Worm (Caenorhabditis elegans) whole organism, late embryonic: ENCODE data around the gene idi-1.

Source experiments
- C08G9.2 ChIP-seq: sonication (generic microtip); optimal IDR thresholded peaks from 2 replicates; lab custom pipeline; 2016; ENCODE audit warnings: mild to moderate bottlenecking, missing genetic modification characterization, moderate library complexity, missing compliant biosample characterization
- C38D4.7 ChIP-seq: fragments of 200-800 bp; sonication (Bioruptor generic); optimal IDR thresholded peaks from 2 replicates; lab custom pipeline; 2018; ENCODE audit warnings: mild to moderate bottlenecking, missing genetic modification characterization, moderate library complexity, missing compliant biosample characterization
- F13H6.1 ChIP-seq: sonication (generic microtip); optimal IDR thresholded peaks from 2 replicates; lab custom pipeline; 2016; ENCODE audit warnings: missing genetic modification characterization, missing compliant biosample characterization
- K02D7.2 ChIP-seq: sonication (generic microtip); optimal IDR thresholded peaks from 2 replicates; lab custom pipeline; 2017; ENCODE audit warnings: mild to moderate bottlenecking, missing genetic modification characterization, missing compliant biosample characterization
- K09A11.1 ChIP-seq: sonication (generic microtip); optimal IDR thresholded peaks from 2 replicates; lab custom pipeline; 2017; ENCODE audit warnings: antibody characterized with exemption, mild to moderate bottlenecking, missing genetic modification characterization, missing compliant biosample characterization; ENCODE audit not compliant: insufficient read depth
- T23F11.4 ChIP-seq: fragments of 200-800 bp; sonication (Bioruptor generic); optimal IDR thresholded peaks from 2 replicates; lab custom pipeline; 2018; ENCODE audit warnings: mild to moderate bottlenecking, missing genetic modification characterization, missing compliant biosample characterization
- Y22D7AL.16 ChIP-seq: sonication (generic microtip); optimal IDR thresholded peaks from 2 replicates; lab custom pipeline; 2016; ENCODE audit warnings: missing genetic modification characterization, missing compliant biosample characterization
- ahr-1 ChIP-seq: sonication (generic microtip); optimal IDR thresholded peaks from 2 replicates; lab custom pipeline; 2016; ENCODE audit warnings: missing genetic modification characterization, missing compliant biosample characterization
- ama-1 ChIP-seq: fragments of 150-350 bp; optimal IDR thresholded peaks from 2 replicates; lab custom pipeline; 2014
- ceh-14 ChIP-seq: sonication (generic microtip); optimal IDR thresholded peaks from 2 replicates; lab custom pipeline; 2016; ENCODE audit warnings: missing genotype, missing genetic modification characterization, missing compliant biosample characterization
- ceh-19 ChIP-seq: fragments of 200-800 bp; sonication (Bioruptor generic); optimal IDR thresholded peaks from 2 replicates; lab custom pipeline; 2018; ENCODE audit warnings: mild to moderate bottlenecking, missing genetic modification characterization, missing compliant biosample characterization
- ceh-2 ChIP-seq: sonication (generic microtip); optimal IDR thresholded peaks from 2 replicates; lab custom pipeline; 2016; ENCODE audit warnings: missing genotype, missing genetic modification characterization, missing compliant biosample characterization
- ceh-22 ChIP-seq: sonication (generic microtip); optimal IDR thresholded peaks from 2 replicates; lab custom pipeline; 2017; ENCODE audit warnings: missing biosample characterization, missing genetic modification characterization
- ceh-24 ChIP-seq: sonication (generic microtip); optimal IDR thresholded peaks from 2 replicates; lab custom pipeline; 2016; ENCODE audit warnings: mild to moderate bottlenecking, missing genetic modification characterization, missing compliant biosample characterization
- ceh-30 ChIP-seq: fragments of 150-350 bp; optimal IDR thresholded peaks from 2 replicates; lab custom pipeline; 2014; ENCODE audit warnings: missing biosample characterization, missing genetic modification characterization
- ceh-31 ChIP-seq: sonication (generic microtip); optimal IDR thresholded peaks from 2 replicates; lab custom pipeline; 2016; ENCODE audit warnings: missing genetic modification characterization, missing compliant biosample characterization
- ceh-34 ChIP-seq: sonication (generic microtip); optimal IDR thresholded peaks from 2 replicates; lab custom pipeline; 2016; ENCODE audit warnings: mild to moderate bottlenecking, missing genetic modification characterization, missing compliant biosample characterization
- ceh-45 ChIP-seq: fragments of 200-800 bp; sonication (Bioruptor generic); IDR thresholded peaks from 2 replicates; pipeline ENCODE4 v1.3.6; 2022; ENCODE audit warnings: missing genetic modification reagents, missing genetic modification characterization, missing compliant biosample characterization
- ceh-48 ChIP-seq: sonication (generic microtip); optimal IDR thresholded peaks from 2 replicates; lab custom pipeline; 2016; ENCODE audit warnings: missing genetic modification characterization, inconsistent platforms, missing compliant biosample characterization
- ceh-9 ChIP-seq: sonication (generic microtip); optimal IDR thresholded peaks from 2 replicates; lab custom pipeline; 2016; ENCODE audit warnings: mild to moderate bottlenecking, missing genetic modification characterization, inconsistent platforms, missing compliant biosample characterization
- che-1 ChIP-seq: sonication (generic microtip); optimal IDR thresholded peaks from 2 replicates; lab custom pipeline; 2016; ENCODE audit warnings: mild to moderate bottlenecking, missing genetic modification characterization, missing compliant biosample characterization
- dve-1 ChIP-seq: sonication (generic microtip); optimal IDR thresholded peaks from 2 replicates; lab custom pipeline; 2017; ENCODE audit warnings: antibody characterized with exemption, mild to moderate bottlenecking, missing genetic modification characterization, missing compliant biosample characterization
- elt-2 ChIP-seq: sonication (generic microtip); optimal IDR thresholded peaks from 2 replicates; lab custom pipeline; 2016; ENCODE audit warnings: missing genetic modification reagents, missing genetic modification characterization, missing compliant biosample characterization
- elt-4 ChIP-seq: sonication (generic microtip); optimal IDR thresholded peaks from 2 replicates; lab custom pipeline; 2016; ENCODE audit warnings: missing genetic modification characterization, missing compliant biosample characterization
- ets-4 ChIP-seq: sonication (generic microtip); optimal IDR thresholded peaks from 2 replicates; lab custom pipeline; 2016; ENCODE audit warnings: missing genetic modification characterization, missing compliant biosample characterization
- eyg-1 ChIP-seq: sonication (generic microtip); optimal IDR thresholded peaks from 2 replicates; lab custom pipeline; 2016; ENCODE audit warnings: missing genotype, missing genetic modification characterization, missing compliant biosample characterization
- fax-1 ChIP-seq: sonication (generic microtip); optimal IDR thresholded peaks from 2 replicates; lab custom pipeline; 2016; ENCODE audit warnings: missing genotype, missing genetic modification characterization, missing compliant biosample characterization
- hlh-15 ChIP-seq: sonication (generic microtip); optimal IDR thresholded peaks from 2 replicates; lab custom pipeline; 2016; ENCODE audit warnings: missing genetic modification characterization, missing compliant biosample characterization
- hlh-6 ChIP-seq: sonication (generic microtip); optimal IDR thresholded peaks from 2 replicates; lab custom pipeline; 2016; ENCODE audit warnings: missing genotype, missing genetic modification characterization, missing compliant biosample characterization
- hlh-8 ChIP-seq: sonication (generic microtip); optimal IDR thresholded peaks from 2 replicates; lab custom pipeline; 2016; ENCODE audit warnings: missing genotype, missing genetic modification characterization, missing compliant biosample characterization
- lim-6 ChIP-seq: sonication (generic microtip); optimal IDR thresholded peaks from 2 replicates; lab custom pipeline; 2016; ENCODE audit warnings: missing genetic modification characterization, missing compliant biosample characterization
- lin-11 ChIP-seq: fragments of 200-800 bp; sonication (Bioruptor generic); optimal IDR thresholded peaks from 2 replicates; lab custom pipeline; 2018; ENCODE audit warnings: mild to moderate bottlenecking, missing genetic modification characterization, missing compliant biosample characterization
- madf-2 ChIP-seq: sonication (generic microtip); optimal IDR thresholded peaks from 2 replicates; lab custom pipeline; 2017; ENCODE audit warnings: missing genetic modification characterization, missing compliant biosample characterization
- mec-3 ChIP-seq: sonication (generic microtip); optimal IDR thresholded peaks from 2 replicates; lab custom pipeline; 2016; ENCODE audit warnings: borderline replicate concordance, missing genetic modification characterization, missing compliant biosample characterization
- nfya-1 ChIP-seq: sonication (generic microtip); optimal IDR thresholded peaks from 2 replicates; lab custom pipeline; 2017; ENCODE audit warnings: missing genetic modification characterization, mild to moderate bottlenecking, missing compliant biosample characterization, antibody characterized with exemption, moderate library complexity
- npax-4 ChIP-seq: sonication (generic microtip); optimal IDR thresholded peaks from 2 replicates; lab custom pipeline; 2016; ENCODE audit warnings: missing genetic modification characterization, missing compliant biosample characterization
- odd-2 ChIP-seq: sonication (generic microtip); optimal IDR thresholded peaks from 2 replicates; lab custom pipeline; 2017; ENCODE audit warnings: antibody characterized with exemption, mild to moderate bottlenecking, missing genetic modification characterization, missing compliant biosample characterization
- pag-3 ChIP-seq: sonication (generic microtip); optimal IDR thresholded peaks from 2 replicates; lab custom pipeline; 2016; ENCODE audit warnings: missing compliant biosample characterization, missing genetic modification characterization, borderline replicate concordance
- pat-9 ChIP-seq: fragments of 200-800 bp; sonication (Bioruptor generic); optimal IDR thresholded peaks from 2 replicates; lab custom pipeline; 2018; ENCODE audit warnings: mild to moderate bottlenecking, missing genetic modification characterization, moderate library complexity, missing compliant biosample characterization
- pax-1 ChIP-seq: fragments of 150-350 bp; optimal IDR thresholded peaks from 2 replicates; lab custom pipeline; 2014; ENCODE audit warnings: missing biosample characterization, missing genetic modification characterization
- pha-4 ChIP-seq: fragments of 150-350 bp; optimal IDR thresholded peaks from 2 replicates; lab custom pipeline; 2018; ENCODE audit warnings: missing biosample characterization, missing genetic modification reagents, missing genetic modification characterization
- ref-2 ChIP-seq: sonication (generic microtip); optimal IDR thresholded peaks from 2 replicates; lab custom pipeline; 2016; ENCODE audit warnings: missing genetic modification characterization, missing compliant biosample characterization
- rnt-1 ChIP-seq: sonication (generic microtip); optimal IDR thresholded peaks from 2 replicates; lab custom pipeline; 2016; ENCODE audit warnings: missing genetic modification characterization, missing compliant biosample characterization
- sox-2 ChIP-seq: fragments of 200-800 bp; sonication (Bioruptor generic); IDR thresholded peaks from 2 replicates; pipeline ENCODE4 v1.3.6; 2022; ENCODE audit warnings: missing genetic modification reagents, missing genetic modification characterization, missing compliant biosample characterization
- sox-4 ChIP-seq: sonication (generic microtip); optimal IDR thresholded peaks from 2 replicates; lab custom pipeline; 2017; ENCODE audit warnings: mild to moderate bottlenecking, missing genetic modification characterization, inconsistent platforms, missing compliant biosample characterization
- tbx-2 ChIP-seq: sonication (generic microtip); optimal IDR thresholded peaks from 2 replicates; lab custom pipeline; 2016; ENCODE audit warnings: missing genetic modification characterization, missing compliant biosample characterization
- tbx-7 ChIP-seq: sonication (generic microtip); optimal IDR thresholded peaks from 2 replicates; lab custom pipeline; 2016; ENCODE audit warnings: missing genotype, missing genetic modification characterization, missing compliant biosample characterization
- ttx-3 ChIP-seq: sonication (generic microtip); optimal IDR thresholded peaks from 2 replicates; lab custom pipeline; 2016; ENCODE audit warnings: missing genetic modification reagents, missing genetic modification characterization, missing compliant biosample characterization
- unc-3 ChIP-seq, 2 experiments: fragments of 200-800 bp in 1 of 2; sonication (Bioruptor generic) in 1 of 2; sonication (generic microtip) in 1 of 2; conservative IDR thresholded peaks in 1 of 2; optimal IDR thresholded peaks in 1 of 2; 2 replicates each; pipeline versions ENCODE4 v1.3.6 to Lab custom; 2016 to 2022; ENCODE audit warnings: missing compliant biosample characterization in 2 of 2, missing genetic modification characterization in 2 of 2, missing genetic modification reagents in 1 of 2
- unc-42 ChIP-seq: sonication (generic microtip); optimal IDR thresholded peaks from 2 replicates; lab custom pipeline; 2016; ENCODE audit warnings: missing genotype, missing genetic modification characterization, missing compliant biosample characterization
- unc-55 ChIP-seq: sonication (generic microtip); optimal IDR thresholded peaks from 2 replicates; lab custom pipeline; 2017; ENCODE audit warnings: missing biosample characterization, missing genetic modification reagents, missing genetic modification characterization
- unc-86 ChIP-seq: sonication (generic microtip); optimal IDR thresholded peaks from 2 replicates; lab custom pipeline; 2016; ENCODE audit warnings: missing genetic modification characterization, missing compliant biosample characterization
- ztf-16 ChIP-seq: sonication (generic microtip); optimal IDR thresholded peaks from 2 replicates; lab custom pipeline; 2017; ENCODE audit warnings: missing genetic modification characterization, missing compliant biosample characterization

idi-1 gene

DNA sequence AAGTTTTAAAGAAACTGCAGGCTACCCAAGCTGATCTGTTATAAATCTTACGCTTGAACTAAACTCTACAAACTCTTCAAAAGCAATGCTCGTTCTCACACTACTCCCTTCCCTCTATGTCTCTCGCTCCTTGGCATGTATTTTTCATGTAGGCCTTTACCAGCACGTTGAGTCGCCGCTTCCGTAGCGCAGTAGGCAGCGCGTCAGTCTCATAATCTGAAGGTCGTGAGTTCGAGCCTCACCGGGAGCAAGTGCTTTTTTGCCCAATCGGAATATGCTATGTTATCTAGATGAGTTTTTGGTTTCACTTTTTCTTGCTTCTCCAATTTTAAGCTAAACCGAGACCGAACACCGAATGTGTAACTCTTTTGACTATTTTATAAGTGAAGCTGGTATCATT is 15.0 kb downstream of the idi-1 start:
- TF ChIP-seq lin-11 (tag; lab: Kevin White, UChicago) (peak; percentile 71), ref-2 (tag; lab: Kevin White, UChicago) (peak; percentile 41), hlh-8 (tag; lab: Kevin White, UChicago) (peak; percentile 17), rnt-1 (no peak), ceh-19 (GFP tag; lab: Kevin White, UChicago) (peak; percentile 71), F13H6.1 (peak; percentile 53), pat-9 (tag; lab: Kevin White, UChicago) (peak; percentile 67), pag-3 (tag; lab: Kevin White, UChicago) (no peak), ceh-2 (peak; percentile 35), pax-1 (tag; lab: Kevin White, UChicago) (no peak), tbx-7 (tag; lab: Kevin White, UChicago) (peak; percentile 32), ttx-3 (tag; lab: Kevin White, UChicago) (peak; percentile 58), ceh-22 (tag; lab: Kevin White, UChicago) (no peak), ceh-24 (tag; lab: Kevin White, UChicago) (peak; percentile 35), hlh-6 (tag; lab: Kevin White, UChicago) (peak; percentile 83), unc-3 (GFP tag; conservative IDR thresholded peaks at IDR 0.05; lab: Robert Waterston, UW) (0 out of 2 replicates have a peak, but pooled peaks have one; percentile 42), unc-3 (tag; optimal IDR thresholded peaks at IDR 0.05; lab: Kevin White, UChicago) (peak; percentile 56), ceh-34 (tag; lab: Kevin White, UChicago) (peak; percentile 79), C08G9.2 (tag; lab: Kevin White, UChicago) (peak; percentile 72), ahr-1 (tag; lab: Kevin White, UChicago) (peak; percentile 37), ztf-16 (peak; percentile 46), dve-1 (tag; lab: Kevin White, UChicago) (no peak), ceh-31 (peak; percentile 33), madf-2 (tag; lab: Kevin White, UChicago) (peak; percentile 65), nfya-1 (tag; lab: Kevin White, UChicago) (peak; percentile 41), ama-1 (lab: Kevin White, UChicago) (no peak), C38D4.7 (GFP tag; lab: Kevin White, UChicago) (peak; percentile 76), ceh-9 (tag; lab: Kevin White, UChicago) (peak; percentile 56), tbx-2 (tag; lab: Kevin White, UChicago) (peak; percentile 76), Y22D7AL.16 (peak; percentile 66), elt-2 (tag; lab: Kevin White, UChicago) (peak; percentile 71), K02D7.2 (tag; lab: Kevin White, UChicago) (peak; percentile 49), ets-4 (tag; lab: Kevin White, UChicago) (no peak), hlh-15 (tag; lab: Kevin White, UChicago) (peak; percentile 1), ceh-14 (tag; lab: Kevin White, UChicago) (peak; percentile 69), mec-3 (no peak), K09A11.1 (peak; percentile 53), unc-55 (GFP tag; lab: Kevin White, UChicago) (no peak), elt-4 (no peak), lim-6 (tag; lab: Kevin White, UChicago) (no peak), odd-2 (tag; lab: Kevin White, UChicago) (peak; percentile 40), npax-4 (tag; lab: Kevin White, UChicago) (peak; percentile 51), ceh-48 (peak; percentile 54), eyg-1 (tag; lab: Kevin White, UChicago) (peak; percentile 29), che-1 (tag; lab: Kevin White, UChicago) (peak; percentile 75), sox-4 (peak; percentile 67), sox-2 (peak; percentile 67), pha-4 (tag; lab: Kevin White, UChicago) (no peak), ceh-30 (tag; lab: Kevin White, UChicago) (peak; percentile 20), T23F11.4 (GFP tag; lab: Kevin White, UChicago) (peak; percentile 70), ceh-45 (GFP tag; lab: Robert Waterston, UW) (peak; percentile 86), unc-42 (peak; percentile 53), unc-86 (peak; percentile 66), fax-1 (tag; lab: Kevin White, UChicago) (peak; percentile 40)
